Fruit fly (Drosophila melanogaster) whole organism: Measurements from ENCODE around the gene Nf-YA.

Experiments
- CG8478 ChIP-seq: fragments of >200 bp; optimal IDR thresholded peaks from 2 replicates; lab custom pipeline; 2018; ENCODE audit warnings: inconsistent platforms
- Dll ChIP-seq: fragments of >200 bp; optimal IDR thresholded peaks from 2 replicates; lab custom pipeline; 2017
- EcR ChIP-seq, 2 experiments: fragments of >200 bp; optimal IDR thresholded peaks; 2 replicates each; lab custom pipeline; 2017; ENCODE audit warnings: missing biosample characterization in 2 of 2, missing genetic modification characterization in 2 of 2, missing genetic modification reagents in 2 of 2
- pan ChIP-seq: fragments of >200 bp; optimal IDR thresholded peaks from 2 replicates; lab custom pipeline; 2017
- psq ChIP-seq: fragments of >200 bp; optimal IDR thresholded peaks from 2 replicates; lab custom pipeline; 2017
- usp ChIP-seq: fragments of >200 bp; optimal IDR thresholded peaks from 2 replicates; lab custom pipeline; 2017; ENCODE audit warnings: missing biosample characterization, missing genetic modification characterization, mixed read lengths

The Nf-YA gene

DNA sequence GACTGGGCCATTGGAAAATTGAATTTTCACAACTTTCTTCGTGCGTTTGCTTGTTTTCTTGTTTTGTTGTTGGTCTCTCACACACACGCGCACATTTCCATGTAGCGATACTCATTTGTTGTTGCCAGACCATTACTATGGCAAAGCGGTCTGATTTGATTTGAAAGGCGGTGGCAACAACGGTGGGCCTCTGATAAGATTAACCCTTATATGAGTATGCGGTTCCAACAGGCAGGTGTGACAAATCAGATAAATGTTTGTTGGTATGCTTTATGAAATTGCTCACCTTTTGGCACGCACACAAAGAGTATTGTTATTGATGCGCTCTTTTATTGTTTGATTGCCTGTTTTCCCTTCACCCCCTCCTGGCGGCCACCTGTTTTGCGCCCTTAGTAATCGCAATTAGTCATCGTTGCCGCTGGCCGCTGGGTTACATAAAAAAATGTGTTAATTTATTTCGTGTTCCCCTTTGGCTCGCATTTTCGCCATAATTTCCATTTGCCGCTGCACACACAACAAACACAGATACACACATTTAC lies 5.2 kb upstream of the Nf-YA start:
- no peak for TF ChIP-seq CG8478 (lab: Kevin White, UChicago)
- TF ChIP-seq Dll, result no peak
- no peak for TF ChIP-seq psq (lab: Kevin White, UChicago)
- no peak for TF ChIP-seq pan (lab: Kevin White, UChicago)
- TF ChIP-seq usp, result no peak
- TF ChIP-seq EcR (GFP tag; optimal IDR thresholded peaks at IDR 0.05; lab: Kevin White, UChicago), result no peak

DNA sequence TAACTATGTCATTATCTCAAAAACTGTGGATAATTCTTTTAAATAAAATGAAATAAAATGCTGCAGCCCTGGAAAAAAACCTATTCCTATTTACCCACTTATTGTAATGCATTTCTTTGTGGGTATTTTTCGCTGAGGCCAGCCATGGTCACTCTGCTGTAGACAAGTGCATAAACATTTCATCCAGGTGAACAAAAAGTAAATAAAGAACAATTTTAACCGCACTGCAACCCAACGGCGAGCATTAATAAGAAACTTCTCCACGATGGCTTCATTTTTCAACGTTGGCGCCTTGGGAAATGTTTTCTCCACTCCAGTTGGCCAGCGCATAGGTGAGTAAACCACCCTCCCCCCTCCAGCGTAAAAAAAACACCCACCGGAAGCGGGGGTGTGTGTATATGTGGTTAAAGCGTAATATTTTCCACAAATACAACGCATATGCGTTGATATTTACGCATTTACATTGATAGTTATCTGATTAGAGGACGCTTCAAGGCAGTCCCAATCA lies 4.7 kb upstream of the Nf-YA start, which contains the start of gene CG3529:
TSS of gene CG3529 (plus strand) at position 134 of the 508 bp plus-strand sequence.
- no peak for TF ChIP-seq Dll
- TF ChIP-seq usp, result no peak
- TF ChIP-seq CG8478 (lab: Kevin White, UChicago), result no peak
- no peak for TF ChIP-seq pan (lab: Kevin White, UChicago)
- TF ChIP-seq EcR (GFP tag; optimal IDR thresholded peaks at IDR 0.05; lab: Kevin White, UChicago), result no peak
- no peak for TF ChIP-seq psq (lab: Kevin White, UChicago)

DNA sequence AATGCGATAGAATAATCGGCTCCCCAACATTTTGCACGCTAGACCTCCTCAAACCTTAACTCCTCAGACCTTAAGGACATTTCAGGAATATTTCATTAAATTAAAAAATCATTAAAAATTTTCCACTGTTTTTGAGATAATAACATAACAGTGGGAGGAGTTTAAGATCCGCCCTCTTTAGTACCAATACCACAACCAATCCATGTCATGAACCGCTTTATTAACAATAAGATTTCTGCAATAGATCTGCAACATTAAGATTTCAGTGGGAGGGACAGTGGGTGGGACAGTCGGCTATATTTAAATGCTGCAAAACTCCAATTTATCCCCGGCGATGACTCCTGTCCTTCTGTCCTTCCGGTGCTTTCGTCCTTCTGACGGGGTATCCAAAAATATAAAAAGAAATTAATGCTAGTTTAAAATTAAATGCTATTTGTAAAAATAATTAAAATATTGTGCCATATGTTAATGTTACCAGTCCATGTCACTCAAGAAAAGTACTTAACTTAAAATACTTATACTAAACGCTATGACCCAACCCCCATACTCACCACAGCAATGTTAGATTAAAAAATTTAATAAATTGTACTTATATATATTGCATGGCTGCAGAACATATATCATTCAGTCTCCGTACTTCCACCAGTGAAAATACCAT lies 687 bp upstream of the Nf-YA start, which contains the start of gene Srg3:
TSS of gene Srg3 (plus strand) at position 608 of the 658 bp plus-strand sequence.
- TF ChIP-seq psq (lab: Kevin White, UChicago), result no peak
- no peak for TF ChIP-seq CG8478 (lab: Kevin White, UChicago)
- no peak for TF ChIP-seq usp
- TF ChIP-seq pan (lab: Kevin White, UChicago), result no peak
- TF ChIP-seq EcR (GFP tag; optimal IDR thresholded peaks at IDR 0.05; lab: Kevin White, UChicago), result no peak
- no peak for TF ChIP-seq Dll

DNA sequence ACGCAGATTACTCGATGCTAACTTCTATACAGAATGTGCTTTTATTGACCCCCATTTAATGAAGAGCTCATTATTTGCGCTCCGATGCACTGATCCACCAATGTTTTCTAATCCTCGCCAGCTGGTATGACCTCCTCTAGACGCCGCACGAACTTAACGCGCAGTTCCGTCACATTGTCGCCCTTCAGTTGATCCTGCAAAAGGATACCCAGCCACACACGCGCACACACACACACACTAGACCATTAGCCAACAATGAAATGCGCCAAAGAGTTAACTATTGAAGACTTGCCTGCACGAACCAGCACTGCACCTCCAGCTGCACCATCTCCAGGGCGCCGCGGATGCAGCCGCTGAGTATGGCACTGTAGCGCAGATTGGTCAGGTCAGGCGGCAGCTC lies 3.2 kb downstream of the Nf-YA start:
- no peak for TF ChIP-seq usp
- no peak for TF ChIP-seq EcR (GFP tag; optimal IDR thresholded peaks at IDR 0.05; lab: Kevin White, UChicago)
- no peak for TF ChIP-seq psq (lab: Kevin White, UChicago)
- TF ChIP-seq CG8478 (lab: Kevin White, UChicago), result no peak
- no peak for TF ChIP-seq pan (lab: Kevin White, UChicago)
- no peak for TF ChIP-seq Dll

DNA sequence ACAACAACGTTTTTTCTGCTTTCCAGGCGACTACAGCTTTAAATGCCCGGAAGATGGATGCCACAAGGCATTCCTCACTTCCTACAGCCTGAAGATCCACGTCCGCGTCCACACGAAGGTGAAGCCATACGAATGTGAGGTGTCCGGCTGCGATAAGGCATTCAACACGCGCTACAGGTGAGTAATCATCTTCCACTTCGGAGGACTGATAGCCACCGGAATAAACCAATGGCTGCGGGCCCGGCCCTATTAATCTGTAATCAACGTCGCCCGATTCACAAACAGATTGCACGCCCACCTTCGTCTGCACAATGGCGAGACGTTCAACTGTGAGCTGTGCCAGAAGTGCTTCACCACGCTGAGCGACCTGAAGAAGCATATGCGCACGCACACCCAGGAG lies 6.2 kb downstream of the Nf-YA start:
- TF ChIP-seq usp, result no peak
- no peak for TF ChIP-seq psq (lab: Kevin White, UChicago)
- TF ChIP-seq pan (lab: Kevin White, UChicago), result no peak
- TF ChIP-seq Dll, result no peak
- TF ChIP-seq CG8478 (lab: Kevin White, UChicago), result no peak
- no peak for TF ChIP-seq EcR (GFP tag; optimal IDR thresholded peaks at IDR 0.05; lab: Kevin White, UChicago)

DNA sequence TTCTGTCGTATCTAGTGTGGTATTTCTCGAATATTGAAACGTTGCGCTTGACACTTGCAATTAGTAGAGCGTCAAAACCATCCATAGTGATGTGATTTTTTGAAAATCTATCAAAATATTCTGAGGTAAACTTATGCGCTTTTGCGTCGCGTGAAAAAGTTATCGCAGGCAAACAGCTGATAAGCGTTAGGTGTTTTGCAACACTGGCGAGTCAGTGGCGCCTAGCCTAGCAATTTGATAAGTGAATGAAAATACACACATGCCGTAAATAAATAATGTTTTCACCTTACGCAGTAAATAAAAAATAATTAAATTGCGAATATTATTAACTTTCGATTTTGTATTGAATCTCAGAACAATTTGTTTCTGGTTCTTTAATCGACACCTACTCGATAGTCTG lies 6.8 kb downstream of the Nf-YA start, which contains the start of gene CG42526:
TSS of gene CG42526 (minus strand) at position 85 of the 400 bp plus-strand sequence.
- TF ChIP-seq psq (lab: Kevin White, UChicago), result no peak
- TF ChIP-seq usp, result no peak
- no peak for TF ChIP-seq pan (lab: Kevin White, UChicago)
- no peak for TF ChIP-seq EcR (GFP tag; optimal IDR thresholded peaks at IDR 0.05; lab: Kevin White, UChicago)

DNA sequence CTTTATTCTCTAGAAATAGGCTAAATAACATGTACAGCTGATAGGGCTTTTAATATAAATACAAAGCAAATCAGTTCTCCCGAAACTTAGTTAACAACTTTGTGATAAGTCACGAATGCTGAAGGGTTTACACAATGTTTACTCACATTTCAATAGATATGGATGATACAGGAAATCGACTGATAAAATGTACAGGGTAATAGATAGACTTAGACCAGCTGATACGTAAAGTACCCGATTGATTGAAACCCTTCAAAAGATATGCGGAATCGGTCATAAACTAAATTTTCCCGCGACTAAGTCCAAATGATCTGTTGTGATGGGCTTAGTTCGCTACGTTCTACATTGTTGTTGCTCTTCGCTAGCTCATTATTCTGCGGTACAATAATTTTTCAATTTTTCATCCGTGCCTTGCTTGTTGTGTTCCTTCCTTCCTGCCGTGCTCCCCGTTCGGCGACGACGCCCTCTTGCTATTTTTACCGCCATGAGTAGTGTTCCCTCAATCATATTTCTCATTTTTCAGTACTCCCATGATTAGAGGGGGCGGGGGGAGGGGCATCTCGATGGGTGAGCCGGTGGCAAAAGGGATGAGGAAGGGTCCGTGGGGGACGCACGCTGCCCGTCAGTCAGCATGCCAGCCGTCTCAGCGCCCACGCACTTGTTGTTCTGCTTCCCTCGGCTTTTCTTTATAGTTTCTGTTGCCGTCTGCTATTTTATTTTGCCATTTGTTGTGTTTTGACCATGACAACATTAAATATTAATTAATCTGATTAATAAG lies 9.1 kb downstream of the Nf-YA start:
- no peak for TF ChIP-seq usp
- no peak for TF ChIP-seq pan (lab: Kevin White, UChicago)
- TF ChIP-seq CG8478 (lab: Kevin White, UChicago), result no peak
- no peak for TF ChIP-seq Dll
- no peak for TF ChIP-seq psq (lab: Kevin White, UChicago)
- TF ChIP-seq EcR (GFP tag; optimal IDR thresholded peaks at IDR 0.05; lab: Kevin White, UChicago), result no peak

DNA sequence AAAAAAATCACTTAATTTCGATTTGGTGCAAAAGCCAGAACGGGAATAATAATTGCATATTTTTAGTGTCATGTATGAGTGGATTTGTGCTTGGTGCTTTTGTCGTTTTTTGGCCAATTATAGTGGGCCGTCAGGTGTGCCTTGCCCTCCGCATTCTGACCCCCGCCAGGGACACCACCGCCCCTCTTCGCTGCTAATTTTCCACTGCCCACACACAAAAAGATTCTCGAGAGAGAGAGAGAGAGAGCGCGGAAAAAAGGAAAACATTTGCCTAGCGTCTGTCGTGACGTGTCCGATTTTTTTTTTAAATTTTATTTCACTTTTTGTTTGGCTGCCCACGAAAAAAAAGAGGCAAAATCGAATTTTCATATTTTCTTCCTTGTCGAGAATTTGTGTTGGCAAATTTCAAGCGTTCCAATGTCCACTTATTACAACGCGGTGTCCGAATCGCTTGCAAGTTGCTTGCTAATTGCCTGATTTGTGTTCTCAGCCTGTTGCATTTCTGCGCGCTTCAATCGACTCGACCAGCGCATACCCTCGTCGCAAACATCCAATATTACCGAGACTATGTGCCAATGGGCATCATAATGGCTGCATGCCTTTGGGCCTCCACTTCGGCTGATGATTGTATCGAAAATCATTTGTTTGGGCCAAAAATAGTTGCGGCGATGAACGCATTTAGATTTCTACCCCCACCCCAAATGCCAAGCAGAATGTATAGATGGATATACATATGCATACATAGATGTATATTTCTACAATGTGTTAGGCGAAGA lies 10.0 kb downstream of the Nf-YA start:
- no peak for TF ChIP-seq EcR (GFP tag; optimal IDR thresholded peaks at IDR 0.05; lab: Kevin White, UChicago)
- TF ChIP-seq pan (lab: Kevin White, UChicago), result peak; percentile 4

DNA sequence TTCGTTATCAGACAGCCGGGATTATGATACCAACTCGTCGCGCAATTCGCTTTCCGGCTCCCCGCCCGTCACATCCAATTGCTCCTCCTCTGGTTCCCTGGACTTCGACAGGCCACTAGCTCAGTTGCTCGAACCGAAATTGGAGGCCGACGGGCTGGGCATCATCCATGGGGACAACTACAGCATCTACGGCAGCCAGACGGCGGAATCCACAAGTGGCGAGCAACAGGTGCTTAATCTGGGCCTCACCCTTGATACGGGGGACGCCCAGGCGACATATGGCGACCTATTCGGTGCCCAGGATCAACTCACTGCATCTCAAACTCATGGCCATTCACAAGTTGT lies 11.5 kb downstream of the Nf-YA start:
- TF ChIP-seq Dll, result no peak
- no peak for TF ChIP-seq psq (lab: Kevin White, UChicago)
- no peak for TF ChIP-seq usp
- TF ChIP-seq CG8478 (lab: Kevin White, UChicago), result no peak
- no peak for TF ChIP-seq pan (lab: Kevin White, UChicago)
- no peak for TF ChIP-seq EcR (GFP tag; optimal IDR thresholded peaks at IDR 0.05; lab: Kevin White, UChicago)

DNA sequence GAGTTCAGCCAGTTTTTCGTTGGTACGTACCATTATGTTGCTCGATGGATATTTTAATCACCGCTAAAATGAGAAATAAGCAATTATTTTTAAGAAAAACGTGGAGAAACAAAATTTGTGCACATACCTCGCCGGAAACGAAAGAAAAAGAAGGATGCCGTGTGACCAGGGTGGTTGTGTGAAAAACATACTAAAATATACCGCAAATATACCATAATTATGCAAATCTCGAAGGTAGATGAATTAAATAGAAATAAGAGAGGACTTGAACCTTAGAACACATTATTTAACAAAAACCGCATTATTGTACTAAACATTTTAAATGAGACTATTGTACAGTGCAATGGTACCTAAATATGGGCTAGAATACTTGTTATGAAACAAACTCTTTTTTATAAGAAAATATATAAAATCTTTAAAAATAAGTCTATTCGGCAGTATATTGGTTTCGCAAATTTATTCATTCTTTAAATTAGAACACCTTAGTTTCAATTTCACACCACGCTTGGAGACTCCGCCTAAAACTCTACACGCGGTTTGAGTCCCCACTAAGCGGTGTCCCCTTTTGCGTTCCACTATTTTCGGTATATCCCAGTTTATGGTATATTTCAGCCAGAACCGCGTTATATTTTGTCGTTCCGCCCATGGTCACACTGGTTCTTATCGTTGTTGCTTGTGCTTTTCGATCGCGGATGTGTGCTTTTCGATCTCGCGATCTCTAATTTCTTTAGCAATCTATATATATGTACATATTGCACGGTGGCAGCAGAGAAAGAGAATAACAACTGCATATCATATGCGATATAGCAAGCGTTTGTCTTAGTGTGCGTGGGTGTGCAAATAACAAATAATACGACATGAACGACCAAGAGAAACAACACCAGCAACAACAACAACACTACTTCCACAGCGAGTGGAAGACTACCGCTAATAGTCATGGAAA lies 12.1 kb downstream of the Nf-YA start, which contains the start of the genes RpS17 and MTF-1:
TSS of gene RpS17 (minus strand) at position 157 of the 943 bp plus-strand sequence.
TSS of gene MTF-1 (plus strand) at position 648 of the 943 bp plus-strand sequence.
- no peak for TF ChIP-seq usp
